Fruit fly (Drosophila melanogaster): Measurements from ENCODE around the gene CG34288.

Gene CG34288

DNA sequence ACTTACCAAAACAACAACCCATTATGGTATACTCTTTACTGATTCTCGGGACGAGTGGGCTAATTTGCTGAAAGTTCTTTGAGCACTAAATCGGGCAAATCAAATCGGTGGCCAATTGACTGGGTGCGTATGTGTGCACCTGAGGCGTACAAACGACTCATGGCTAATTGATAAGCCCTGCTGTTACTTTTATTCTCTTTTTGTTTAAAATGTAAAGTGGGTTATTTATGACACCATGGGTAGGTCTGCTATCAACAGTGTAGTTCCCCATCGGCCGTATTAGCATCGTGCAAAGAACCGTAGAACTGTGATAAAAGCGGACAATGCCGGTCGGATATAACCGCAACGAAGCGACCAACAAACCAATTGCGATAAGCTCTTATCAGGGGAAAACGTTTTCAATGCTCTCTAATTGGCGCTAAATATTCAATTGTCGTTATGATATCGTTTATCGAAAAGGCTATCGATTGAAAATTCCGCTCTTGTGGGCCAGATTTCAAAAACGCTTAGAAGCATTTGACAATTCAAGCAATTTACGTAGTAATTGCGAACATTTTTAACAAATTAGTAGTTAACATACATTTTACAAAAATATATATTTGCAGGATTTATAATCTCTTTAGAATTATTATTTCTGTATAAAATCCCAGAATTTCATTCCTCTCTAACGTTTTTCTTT is at the start of gene CG34288:
CG34288 (minus strand) TSS at position 69 of the 679 bp plus-strand sequence.
- TF ChIP-seq CG8478 (optimal IDR thresholded peaks at IDR 0.05) (no peak), CTCF (optimal IDR thresholded peaks at IDR 0.05) (no peak)

DNA sequence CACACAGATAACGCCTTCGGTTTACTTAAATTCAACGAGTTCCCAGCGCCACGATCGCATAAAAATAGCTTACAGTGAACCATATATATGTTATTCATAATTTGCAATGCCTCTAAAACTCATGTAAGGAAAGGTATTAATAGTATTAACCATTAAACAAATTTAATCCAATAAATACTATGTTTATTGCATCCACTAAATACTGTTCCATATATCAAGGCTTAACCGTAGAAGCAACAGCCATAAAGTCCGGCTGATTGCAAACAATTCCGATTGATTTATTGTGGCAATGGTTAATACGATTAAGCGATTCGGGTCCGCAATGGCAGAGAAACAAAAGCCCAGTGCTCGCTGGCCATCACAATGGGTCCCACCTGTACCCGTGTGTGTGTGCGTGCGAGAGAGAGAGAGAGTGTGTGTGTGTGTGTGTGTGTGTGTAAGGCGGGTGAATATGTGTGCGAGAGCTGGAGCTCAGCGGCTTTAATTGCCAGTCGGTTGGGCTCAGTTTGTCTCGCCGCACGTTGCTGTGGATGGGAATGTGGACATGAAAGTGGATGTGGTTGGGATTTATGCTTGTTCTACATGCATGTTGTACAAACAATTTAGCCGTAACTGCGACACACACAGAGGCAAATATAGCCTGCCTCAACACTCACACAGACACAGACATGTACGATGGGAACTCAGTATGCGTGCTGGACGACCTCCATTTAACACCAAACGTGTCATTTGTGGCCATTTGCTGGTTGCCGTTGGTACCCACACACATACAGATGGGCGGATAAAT is 47.7 kb upstream of the CG34288 start:
- no peak for TF ChIP-seq CTCF (optimal IDR thresholded peaks at IDR 0.05)
- TF ChIP-seq CG8478 (optimal IDR thresholded peaks at IDR 0.05), result no peak

DNA sequence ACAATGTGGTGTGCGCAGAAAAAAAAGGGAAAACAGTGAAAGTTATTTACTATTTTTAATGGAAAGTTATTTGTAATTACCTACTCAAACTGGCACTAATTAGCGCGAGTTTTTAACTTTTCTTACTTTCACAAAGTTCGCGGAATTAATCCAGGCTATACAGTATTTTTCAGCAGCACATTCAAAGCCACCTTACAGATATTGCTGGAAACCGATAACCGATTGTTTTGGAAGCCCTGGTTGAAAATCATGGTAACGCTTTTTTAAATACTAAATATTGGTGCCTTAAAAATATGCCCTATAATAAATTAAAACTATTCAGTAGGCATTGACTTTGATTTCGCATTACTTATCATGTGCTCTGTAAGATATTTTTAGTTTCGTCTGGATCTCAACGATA is 45.7 kb upstream of the CG34288 start, which contains the start of gene tHMG2:
tHMG2 (plus strand) TSS at position 187 of the 400 bp plus-strand sequence.
- TF ChIP-seq CTCF (optimal IDR thresholded peaks at IDR 0.05) (no peak), CG8478 (optimal IDR thresholded peaks at IDR 0.05) (no peak)

DNA sequence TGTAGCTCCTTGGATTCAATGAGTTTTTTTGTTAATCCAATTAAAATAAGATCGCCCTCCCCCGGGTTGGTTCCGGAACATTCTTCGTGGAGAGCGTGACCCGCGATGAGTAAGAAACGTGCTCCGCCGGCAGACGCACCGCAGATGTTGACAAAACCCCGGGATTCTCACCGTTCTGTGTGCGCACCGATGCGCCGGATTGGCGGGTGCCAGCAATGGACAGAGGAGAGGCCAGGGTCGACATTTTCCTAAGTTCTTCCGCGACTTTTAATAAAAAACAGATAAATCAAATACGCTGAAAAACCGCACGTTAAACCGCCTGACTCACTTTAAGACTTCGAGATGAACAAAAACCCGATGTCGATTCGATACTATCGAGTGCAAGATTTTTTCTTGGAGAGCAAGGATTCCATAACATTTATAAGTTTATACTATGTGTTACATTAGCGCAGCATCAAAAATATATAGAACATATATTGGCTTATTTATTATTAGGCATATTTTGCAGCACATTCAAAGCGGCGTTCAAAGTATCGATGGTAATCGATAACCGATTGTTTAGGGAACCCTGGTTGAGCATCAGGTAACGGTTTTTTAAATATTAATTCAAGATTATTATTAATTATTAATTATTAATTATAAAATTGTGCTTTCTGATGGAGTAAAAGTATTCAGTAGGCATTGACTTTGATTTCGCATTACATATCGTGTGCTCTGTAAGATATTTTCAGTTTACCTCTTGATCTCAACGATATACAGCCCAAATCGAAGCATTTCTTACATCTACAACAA is 44.2 kb upstream of the CG34288 start, which contains the start of the genes CCT1 and tHMG1:
CCT1 (minus strand) TSS at position 352 of the 792 bp plus-strand sequence.
tHMG1 (plus strand) TSS at position 742 of the 792 bp plus-strand sequence.
- TF ChIP-seq CTCF (optimal IDR thresholded peaks at IDR 0.05) (no peak), CG8478 (optimal IDR thresholded peaks at IDR 0.05) (no peak)

DNA sequence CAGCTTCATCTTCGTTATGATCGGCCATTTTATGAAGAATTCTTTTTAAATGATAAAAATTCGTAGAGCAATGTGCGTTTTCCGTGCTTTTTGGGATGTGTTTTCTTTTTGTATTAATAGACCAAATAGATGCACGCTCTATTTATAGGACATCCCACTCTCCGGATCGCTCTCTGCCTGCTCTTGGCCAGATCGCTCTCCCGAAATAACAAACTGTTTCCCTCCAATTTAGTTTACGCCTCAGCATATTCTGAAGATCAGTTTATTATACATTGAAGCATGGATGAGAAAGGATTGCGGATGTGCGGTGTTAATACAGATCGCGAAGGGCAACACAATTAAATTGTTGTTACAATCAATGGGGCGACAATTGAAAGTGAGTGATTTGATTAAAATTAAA is 41.8 kb upstream of the CG34288 start, which contains the start of gene CG5376:
CG5376 (minus strand) TSS at position 101 of the 400 bp plus-strand sequence.
- no peak for TF ChIP-seq CG8478 (optimal IDR thresholded peaks at IDR 0.05)
- no peak for TF ChIP-seq CTCF (optimal IDR thresholded peaks at IDR 0.05)

DNA sequence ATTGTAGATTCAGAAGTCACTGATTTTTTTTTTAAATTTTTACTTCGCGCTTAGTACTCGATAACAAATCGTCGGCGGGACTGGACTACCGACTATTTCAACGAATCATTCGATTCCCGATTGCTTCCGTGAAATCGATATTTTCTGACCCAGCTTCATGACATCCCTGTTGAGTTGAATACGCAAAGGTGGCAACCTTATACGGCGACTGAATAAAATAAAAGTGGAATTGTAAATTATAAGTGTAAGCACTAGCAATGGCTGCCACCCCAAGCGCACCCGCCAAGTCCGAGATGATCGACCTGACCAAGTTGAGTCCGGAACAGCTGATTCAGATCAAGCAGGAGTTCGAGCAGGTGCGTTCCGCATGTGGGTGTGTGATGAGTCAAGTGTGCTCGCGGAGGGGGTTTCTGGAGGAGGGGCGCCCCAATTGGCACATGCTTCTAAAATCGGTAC is 40.0 kb upstream of the CG34288 start, which contains the start of gene Pfdn5:
Pfdn5 (plus strand) TSS at position 3 of the 456 bp plus-strand sequence.
- TF ChIP-seq CG8478 (optimal IDR thresholded peaks at IDR 0.05) (no peak), CTCF (optimal IDR thresholded peaks at IDR 0.05) (peak in 1 of 2 experiments; percentile 41)

DNA sequence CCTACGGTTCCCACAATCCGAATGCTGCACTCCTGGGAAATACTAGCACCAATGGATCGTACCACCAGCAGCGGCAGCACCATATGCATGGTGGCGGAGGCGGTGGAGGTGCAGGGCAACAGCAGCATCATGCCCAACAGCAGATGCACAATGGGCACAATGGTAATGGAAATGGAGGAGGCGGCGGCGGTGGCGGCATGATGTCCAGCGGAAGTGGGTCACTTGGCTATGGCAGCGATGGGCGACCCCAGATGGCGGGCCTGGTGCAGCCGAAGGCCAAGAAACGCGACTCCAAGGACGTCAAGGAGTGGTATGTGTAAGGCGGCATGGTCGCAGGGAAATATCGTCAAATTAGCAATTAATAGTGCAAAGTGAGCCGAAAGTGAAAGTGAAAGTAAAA is 36.5 kb upstream of the CG34288 start:
- TF ChIP-seq CTCF (optimal IDR thresholded peaks at IDR 0.05) (no peak), CG8478 (optimal IDR thresholded peaks at IDR 0.05) (no peak)

DNA sequence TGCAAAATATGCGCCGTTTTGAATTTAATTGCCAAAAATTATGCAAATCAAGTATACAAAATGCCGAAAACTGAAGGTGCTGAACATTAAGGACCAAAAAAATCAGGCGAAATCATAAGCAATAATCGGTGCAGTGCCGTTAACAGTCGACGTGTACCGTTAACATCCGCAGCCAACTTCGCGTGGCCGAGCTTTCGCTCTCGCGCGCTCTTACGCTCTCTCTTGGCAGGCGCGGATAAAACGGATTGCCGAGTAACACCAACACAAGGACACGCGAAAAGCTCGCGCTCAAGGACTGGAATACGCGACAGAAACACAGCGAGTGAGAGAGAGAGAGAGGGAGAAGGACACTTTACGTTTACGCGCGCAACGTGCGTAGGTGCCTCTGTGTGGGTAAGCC is 23.0 kb upstream of the CG34288 start:
- TF ChIP-seq CTCF (optimal IDR thresholded peaks at IDR 0.05) (no peak), CG8478 (optimal IDR thresholded peaks at IDR 0.05) (no peak)

DNA sequence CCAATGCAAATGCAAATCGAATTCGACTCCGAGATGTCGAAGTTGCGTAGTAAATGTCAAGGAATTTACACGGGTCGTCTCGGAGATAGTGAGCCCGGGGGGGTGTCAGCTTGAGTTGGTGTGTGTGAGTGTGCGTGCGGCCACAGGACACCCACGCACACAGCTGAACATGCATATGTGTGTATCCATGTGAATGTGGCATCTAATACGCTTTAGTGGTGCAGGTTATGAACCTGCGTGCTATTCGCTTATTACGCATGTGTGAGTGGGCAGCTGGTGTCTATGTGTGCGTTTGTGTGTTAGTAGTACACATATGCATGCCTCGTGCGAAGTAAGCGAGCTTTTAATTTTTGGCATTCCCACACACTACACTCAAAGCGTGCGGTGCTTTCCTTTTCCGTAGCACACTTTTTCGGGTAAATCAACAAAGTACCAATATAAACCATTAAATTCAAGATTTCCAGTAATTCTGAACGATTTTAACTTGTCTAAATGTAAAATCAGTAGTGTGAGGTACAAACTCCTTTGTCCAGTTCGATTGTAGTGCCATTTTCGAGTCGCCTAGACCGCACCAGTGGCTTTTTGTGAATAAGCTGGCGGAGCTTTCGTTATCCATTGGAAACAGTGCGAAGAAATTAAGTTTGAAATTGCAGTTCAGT is 21.9 kb upstream of the CG34288 start:
- TF ChIP-seq CG8478 (optimal IDR thresholded peaks at IDR 0.05) (no peak), CTCF (optimal IDR thresholded peaks at IDR 0.05) (no peak)

DNA sequence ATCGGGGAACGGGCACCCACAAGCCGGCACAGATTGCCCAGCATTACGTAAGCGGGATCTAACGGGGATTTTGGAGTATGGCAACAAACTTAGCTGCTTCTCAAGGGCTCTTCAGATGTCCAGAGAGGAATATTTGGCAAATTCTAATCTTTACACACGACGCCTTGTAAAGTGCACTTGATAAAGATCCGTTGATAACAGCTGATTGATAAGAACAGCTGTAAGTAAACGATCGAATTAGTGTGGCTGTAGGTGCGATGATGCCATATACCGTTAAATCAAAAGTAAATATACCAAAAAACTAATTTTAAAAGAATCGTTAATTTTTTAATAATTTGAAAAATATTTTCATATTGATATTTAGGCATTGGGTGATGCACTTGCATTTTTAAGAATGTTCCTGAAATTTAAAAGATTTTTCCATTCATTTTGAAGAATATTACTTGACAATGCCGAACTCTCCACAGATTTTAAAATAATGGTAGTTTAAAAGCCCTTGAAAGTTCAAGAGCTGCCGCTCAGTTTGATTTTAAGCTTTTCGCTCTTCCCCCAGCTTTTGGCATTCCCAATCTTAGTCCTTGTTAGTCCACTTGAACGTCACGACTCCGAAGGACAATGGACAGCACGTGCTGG is 21.0 kb upstream of the CG34288 start, which contains the start of the genes CG5377 and Nrx-1:
CG5377 (minus strand) TSS at position 219 of the 633 bp plus-strand sequence.
Nrx-1 (plus strand) TSS at position 574 of the 633 bp plus-strand sequence.
- TF ChIP-seq CTCF (optimal IDR thresholded peaks at IDR 0.05), result no peak
- TF ChIP-seq CG8478 (optimal IDR thresholded peaks at IDR 0.05), result no peak

DNA sequence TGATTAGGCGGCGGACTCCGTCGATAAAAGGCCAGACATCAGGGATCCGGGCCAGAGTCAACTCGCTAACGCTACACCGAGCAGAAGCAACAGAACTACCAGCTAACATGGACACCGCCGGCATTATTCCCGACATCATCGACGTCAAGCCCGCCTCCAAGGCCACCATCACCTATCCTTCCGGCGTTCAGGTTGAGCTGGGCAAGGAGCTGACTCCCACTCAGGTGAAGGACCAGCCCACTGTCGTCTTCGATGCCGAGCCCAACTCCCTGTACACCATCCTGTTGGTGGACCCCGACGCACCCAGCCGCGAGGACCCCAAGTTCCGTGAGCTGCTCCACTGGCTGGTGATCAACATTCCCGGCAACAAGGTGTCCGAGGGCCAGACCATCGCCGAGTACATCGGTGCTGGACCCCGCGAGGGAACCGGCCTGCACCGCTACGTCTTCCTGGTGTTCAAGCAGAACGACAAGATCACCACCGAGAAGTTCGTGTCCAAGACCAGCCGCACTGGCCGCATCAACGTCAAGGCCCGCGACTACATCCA is 19.0 kb upstream of the CG34288 start, which contains the start of gene Pebp1:
Pebp1 (plus strand) TSS at position 51 of the 547 bp plus-strand sequence.
- no peak for TF ChIP-seq CTCF (optimal IDR thresholded peaks at IDR 0.05)
- no peak for TF ChIP-seq CG8478 (optimal IDR thresholded peaks at IDR 0.05)

DNA sequence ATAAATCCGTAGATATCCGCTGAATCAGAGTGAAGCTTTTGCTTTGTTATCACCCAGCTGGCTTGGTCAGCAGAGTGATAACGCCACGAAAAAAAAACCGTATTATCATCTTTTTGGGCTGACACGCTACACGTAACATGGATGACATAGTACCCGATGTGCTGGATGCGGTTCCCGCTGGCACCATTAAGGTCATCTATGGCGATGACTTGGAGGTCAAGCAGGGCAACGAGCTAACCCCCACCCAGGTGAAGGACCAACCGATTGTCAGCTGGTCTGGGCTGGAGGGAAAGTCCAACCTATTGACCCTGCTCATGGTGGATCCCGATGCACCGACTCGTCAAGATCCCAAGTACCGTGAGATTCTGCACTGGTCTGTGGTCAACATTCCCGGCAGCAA is 18.1 kb upstream of the CG34288 start:
- TF ChIP-seq CTCF (optimal IDR thresholded peaks at IDR 0.05) (no peak), CG8478 (optimal IDR thresholded peaks at IDR 0.05) (no peak)

DNA sequence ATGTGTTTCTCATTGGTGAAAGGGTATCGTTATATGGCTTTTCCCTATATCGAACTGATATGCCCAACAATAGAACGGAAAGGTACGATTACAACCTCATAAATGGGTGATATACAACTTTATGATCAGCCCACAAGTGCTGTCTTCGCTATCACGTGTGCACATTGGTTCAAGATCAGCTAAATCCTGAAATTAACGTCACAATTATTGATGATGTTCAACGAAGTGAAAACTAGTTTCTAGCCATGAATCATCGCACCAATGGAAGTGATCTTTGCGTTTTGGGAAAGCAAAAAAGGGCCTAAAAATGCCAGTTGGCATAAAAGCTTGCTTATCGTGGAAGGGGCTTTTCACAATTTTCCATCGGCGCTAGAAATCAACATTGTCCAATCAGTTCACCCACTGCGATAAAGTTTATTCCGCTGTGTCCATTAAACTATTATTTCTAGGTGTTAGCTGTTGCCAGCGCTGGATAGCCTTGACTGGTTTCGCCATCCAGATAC is 17.6 kb upstream of the CG34288 start, which contains the start of gene CG7054:
CG7054 (plus strand) TSS at position 375 of the 503 bp plus-strand sequence.
- no peak for TF ChIP-seq CTCF (optimal IDR thresholded peaks at IDR 0.05)

Data from S2 (cell line).